Worm (Caenorhabditis elegans): ENCODE results near the gene pqn-2.

DNA sequence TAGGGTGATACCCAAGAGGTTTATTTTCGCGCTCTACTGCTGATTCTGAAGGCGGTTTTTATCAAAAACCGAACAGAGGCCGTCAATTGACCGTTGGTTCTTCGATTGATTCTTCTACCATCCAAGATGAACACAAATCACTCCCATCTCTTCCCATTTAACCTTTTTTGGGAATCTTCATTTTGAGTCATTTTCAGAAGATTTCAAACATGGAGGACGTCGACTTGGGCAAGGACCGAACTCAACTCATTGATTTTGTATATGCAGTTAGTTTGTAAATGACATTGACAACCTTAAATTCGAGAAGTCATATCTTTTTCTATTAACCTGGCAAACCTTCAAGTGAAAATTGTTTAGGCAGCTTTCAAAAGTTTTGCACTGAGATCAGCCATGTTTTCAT is 6.1 kb downstream of the pqn-2 start, which contains the start of gene AC3.5:
- TF ChIP-seq him-1 (tag; optimal IDR thresholded peaks at IDR 0.05): no peak
- no peak for TF ChIP-seq W03F9.2 (tag; optimal IDR thresholded peaks at IDR 0.05)
- no peak for TF ChIP-seq dao-5 (tag; optimal IDR thresholded peaks at IDR 0.05)

Data from whole organism, L4/young adult.